Fruit fly (Drosophila melanogaster) whole organism, pupa: ENCODE data around the gene CG5665.

Source experiments
- CG10348 ChIP-seq: fragments of 200-800 bp; sonication (Bioruptor generic); IDR thresholded peaks from 2 replicates; pipeline ENCODE4 v1.3.6; 2022; ENCODE audit warnings: missing biosample characterization, missing genetic modification characterization
- CG12605 ChIP-seq: fragments of 200-800 bp; sonication (Bioruptor generic); IDR thresholded peaks from 2 replicates; pipeline ENCODE4 v1.3.6; 2022; ENCODE audit warnings: missing biosample characterization, missing genetic modification characterization
- CG13204 ChIP-seq: fragments of 200-800 bp; sonication (Bioruptor generic); optimal IDR thresholded peaks from 2 replicates; lab custom pipeline; 2018; ENCODE audit warnings: missing biosample characterization, mild to moderate bottlenecking, missing genetic modification characterization, moderate library complexity
- CG14655 ChIP-seq: fragments of 200-800 bp; sonication (Bioruptor generic); optimal IDR thresholded peaks from 3 replicates; lab custom pipeline; 2017; ENCODE audit warnings: mild to moderate bottlenecking, missing biosample characterization, missing genetic modification reagents, missing genetic modification characterization
- CG17806 ChIP-seq: fragments of 200-800 bp; sonication (Bioruptor generic); optimal IDR thresholded peaks from 2 replicates; lab custom pipeline; 2018; ENCODE audit warnings: missing biosample characterization, mild to moderate bottlenecking, missing genetic modification characterization, moderate library complexity
- CG32121 ChIP-seq: fragments of 200-800 bp; sonication (Bioruptor generic); IDR thresholded peaks from 2 replicates; pipeline ENCODE4 v1.3.6; 2022; ENCODE audit warnings: missing biosample characterization, missing genetic modification characterization
- CG34367 ChIP-seq: fragments of 200-800 bp; sonication (Bioruptor generic); optimal IDR thresholded peaks from 2 replicates; lab custom pipeline; 2018; ENCODE audit warnings: missing biosample characterization, mild to moderate bottlenecking, missing genetic modification characterization
- CG4496 ChIP-seq: fragments of 200-800 bp; sonication (Bioruptor generic); IDR thresholded peaks from 3 replicates; pipeline ENCODE4 v1.3.6; 2022; ENCODE audit warnings: missing biosample characterization, missing genetic modification characterization
- CG8159 ChIP-seq: fragments of 200-800 bp; sonication (Bioruptor generic); optimal IDR thresholded peaks from 3 replicates; lab custom pipeline; 2018; ENCODE audit warnings: missing biosample characterization, mild to moderate bottlenecking, missing genetic modification characterization, moderate library complexity
- EcR ChIP-seq: fragments of 200-800 bp; sonication (Bioruptor generic); optimal IDR thresholded peaks from 3 replicates; lab custom pipeline; 2019; ENCODE audit warnings: missing biosample characterization, missing genetic modification characterization, mild to moderate bottlenecking, moderate library complexity, missing genetic modification reagents
- Snoo ChIP-seq: fragments of 200-800 bp; sonication (Bioruptor generic); optimal IDR thresholded peaks from 3 replicates; lab custom pipeline; 2017; ENCODE audit warnings: missing biosample characterization, mild to moderate bottlenecking, missing genetic modification characterization, inconsistent platforms
- fd96Ca ChIP-seq: fragments of 200-800 bp; sonication (Bioruptor generic); IDR thresholded peaks from 3 replicates; pipeline ENCODE4 v1.3.6; 2022; ENCODE audit warnings: missing biosample characterization, missing genetic modification characterization

DNA sequence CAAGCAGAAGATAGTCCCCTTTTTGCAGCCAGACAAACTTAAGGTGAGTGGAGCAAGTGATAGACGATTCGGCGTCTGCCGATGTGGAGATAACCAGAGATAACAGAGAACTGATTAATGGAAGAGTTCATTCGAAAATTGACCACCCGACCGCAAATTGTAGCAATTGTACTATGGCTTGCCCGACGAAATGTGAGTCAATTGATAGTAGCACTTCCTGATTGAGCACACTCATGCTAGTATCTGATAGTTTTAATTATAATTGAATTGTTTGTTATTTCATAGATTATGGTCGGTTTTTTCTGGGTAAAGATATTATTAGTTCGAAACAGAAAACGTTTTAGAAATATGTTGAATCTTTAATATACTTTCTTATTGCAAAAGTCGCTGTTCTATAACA is 3.9 kb upstream of the CG5665 start:
- TF ChIP-seq CG14655 (GFP tag; lab: Kevin White, UChicago) (no peak), CG32121 (no peak), EcR (GFP tag; lab: Kevin White, UChicago) (no peak), CG8159 (no peak), CG34367 (tag; lab: Kevin White, UChicago) (no peak), CG10348 (GFP tag; lab: Robert Waterston, UW) (no peak), CG17806 (tag; lab: Kevin White, UChicago) (no peak), CG4496 (GFP tag; lab: Robert Waterston, UW) (no peak), fd96Ca (no peak), CG13204 (GFP tag; lab: Kevin White, UChicago) (no peak), Snoo (no peak), CG12605 (GFP tag; lab: Robert Waterston, UW) (no peak)
